Fruit fly (Drosophila melanogaster) whole organism, embryonic: ENCODE results near the gene CG33514.

Experiments
- Aef1 ChIP-seq: fragments of 200-800 bp; sonication (Bioruptor generic); IDR thresholded peaks from 3 replicates; pipeline ENCODE4 v1.3.6; 2022; ENCODE audit warnings: missing biosample characterization, missing genetic modification characterization
- Awh ChIP-seq: fragments of 200-800 bp; sonication (Bioruptor generic); IDR thresholded peaks from 2 replicates; pipeline ENCODE4, ENCODE4 v1.3.6; 2022; ENCODE audit warnings: missing biosample characterization, missing genetic modification characterization
- B-H2 ChIP-seq: fragments of 200-800 bp; sonication (Bioruptor generic); optimal IDR thresholded peaks from 2 replicates; lab custom pipeline; 2018; ENCODE audit warnings: missing biosample characterization, mild to moderate bottlenecking, missing genetic modification characterization
- Blimp-1 ChIP-seq: fragments of 200-800 bp; sonication (Bioruptor generic); optimal IDR thresholded peaks from 3 replicates; lab custom pipeline; 2018; ENCODE audit warnings: missing biosample characterization, missing genetic modification characterization, mild to moderate bottlenecking, moderate library complexity, missing genetic modification reagents
- CG13894 ChIP-seq: fragments of 200-800 bp; sonication (Bioruptor generic); optimal IDR thresholded peaks from 3 replicates; lab custom pipeline; 2018; ENCODE audit warnings: missing biosample characterization, mild to moderate bottlenecking, missing genetic modification characterization, moderate library complexity
- CG16779 ChIP-seq: fragments of 200-800 bp; sonication (Bioruptor generic); IDR thresholded peaks from 2 replicates; pipeline ENCODE4 v1.3.6; 2022; ENCODE audit warnings: missing biosample characterization, missing genetic modification characterization
- CG2120 ChIP-seq: fragments of 200-800 bp; sonication (Bioruptor generic); optimal IDR thresholded peaks from 3 replicates; lab custom pipeline; 2016; ENCODE audit warnings: missing biosample characterization, missing genetic modification characterization
- CG3281 ChIP-seq: fragments of 200-800 bp; sonication (Bioruptor generic); optimal IDR thresholded peaks from 3 replicates; lab custom pipeline; 2017; ENCODE audit warnings: missing biosample characterization, mild to moderate bottlenecking, missing genetic modification characterization
- CG34224 ChIP-seq: fragments of 200-800 bp; sonication (Bioruptor generic); IDR thresholded peaks from 3 replicates; pipeline ENCODE4 v1.3.6; 2022; ENCODE audit warnings: missing biosample characterization, missing genetic modification characterization; ENCODE audit not compliant: partially characterized antibody
- CG6854 ChIP-seq: fragments of 200-800 bp; sonication (Bioruptor generic); optimal IDR thresholded peaks from 3 replicates; lab custom pipeline; 2017; ENCODE audit warnings: missing biosample characterization, mild to moderate bottlenecking, missing genetic modification characterization
- CG8290 ChIP-seq, 3 experiments: fragments of 200-800 bp; sonication (Bioruptor generic); optimal IDR thresholded peaks; 2 replicates each; lab custom pipeline; 2016 to 2019; ENCODE audit warnings: missing biosample characterization in 3 of 3, missing genetic modification characterization in 3 of 3, mild to moderate bottlenecking in 2 of 3, moderate library complexity in 1 of 3
- Dbx ChIP-seq: fragments of 200-800 bp; sonication (Bioruptor generic); IDR thresholded peaks from 3 replicates; pipeline ENCODE4 v1.3.6; 2022; ENCODE audit warnings: missing biosample characterization, missing genetic modification characterization
- Doc2 ChIP-seq: fragments of 200-800 bp; sonication (Bioruptor generic); IDR thresholded peaks from 2 replicates; pipeline ENCODE4 v1.3.6; 2022; ENCODE audit warnings: missing biosample characterization, missing genetic modification characterization
- Dref ChIP-seq: fragments of 200-800 bp; sonication (Bioruptor generic); IDR thresholded peaks from 2 replicates; pipeline ENCODE4 v1.3.6; 2022; ENCODE audit warnings: missing biosample characterization, missing genetic modification characterization
- ERR ChIP-seq: fragments of 200-800 bp; sonication (Bioruptor generic); optimal IDR thresholded peaks from 2 replicates; lab custom pipeline; 2016; ENCODE audit warnings: missing biosample characterization, missing genetic modification characterization
- HmgZ ChIP-seq: fragments of 200-800 bp; sonication (Bioruptor generic); optimal IDR thresholded peaks from 2 replicates; lab custom pipeline; 2018; ENCODE audit warnings: missing biosample characterization, mild to moderate bottlenecking, missing genetic modification characterization
- MESR4 ChIP-seq: fragments of 200-800 bp; sonication (Bioruptor generic); optimal IDR thresholded peaks from 2 replicates; lab custom pipeline; 2018; ENCODE audit warnings: missing biosample characterization, mild to moderate bottlenecking, missing genetic modification characterization, moderate library complexity
- Nf-YC ChIP-seq: fragments of 200-800 bp; optimal IDR thresholded peaks from 3 replicates; lab custom pipeline; 2019; ENCODE audit warnings: missing biosample characterization, mild to moderate bottlenecking, missing genetic modification characterization, moderate library complexity
- Pdp1 ChIP-seq, 2 experiments: fragments of 200-800 bp; sonication (Bioruptor generic); optimal IDR thresholded peaks; 3 replicates each; lab custom pipeline; 2016; ENCODE audit warnings: missing biosample characterization in 2 of 2, missing genetic modification characterization in 2 of 2, mild to moderate bottlenecking in 1 of 2, moderate library complexity in 1 of 2
- Rfx ChIP-seq: fragments of 200-800 bp; sonication (Bioruptor generic); IDR thresholded peaks from 2 replicates; pipeline ENCODE4 v1.3.6; 2022; ENCODE audit warnings: missing biosample characterization, missing genetic modification characterization
- Sry-β ChIP-seq: fragments of 200-800 bp; sonication (Bioruptor generic); optimal IDR thresholded peaks from 2 replicates; lab custom pipeline; 2018; ENCODE audit warnings: missing biosample characterization, mild to moderate bottlenecking, missing genetic modification characterization, moderate library complexity
- abd-A ChIP-seq: fragments of 200-800 bp; sonication (Bioruptor generic); optimal IDR thresholded peaks from 3 replicates; lab custom pipeline; 2019; ENCODE audit warnings: missing biosample characterization, mild to moderate bottlenecking, missing genetic modification characterization, moderate library complexity
- ara ChIP-seq: fragments of 200-800 bp; sonication (Bioruptor generic); IDR thresholded peaks from 2 replicates; pipeline ENCODE4 v1.3.6; 2022; ENCODE audit warnings: missing biosample characterization, missing genetic modification characterization
- br ChIP-seq: fragments of >200 bp; optimal IDR thresholded peaks from 2 replicates; lab custom pipeline; 2017
- cas ChIP-seq: fragments of 200-800 bp; sonication (Bioruptor generic); IDR thresholded peaks from 2 replicates; pipeline ENCODE4 v1.3.6; 2022; ENCODE audit warnings: missing biosample characterization, missing genetic modification characterization
- dm ChIP-seq: fragments of 200-800 bp; sonication (Bioruptor generic); optimal IDR thresholded peaks from 3 replicates; lab custom pipeline; 2016; ENCODE audit warnings: missing biosample characterization, missing genetic modification characterization
- gro ChIP-seq: fragments of 200-800 bp; sonication (Bioruptor generic); optimal IDR thresholded peaks from 2 replicates; lab custom pipeline; 2016; ENCODE audit warnings: missing biosample characterization, missing genetic modification characterization
- knrl ChIP-seq: fragments of 200-800 bp; sonication (Bioruptor generic); IDR thresholded peaks from 3 replicates; pipeline ENCODE4 v1.3.6; 2022; ENCODE audit warnings: missing biosample characterization, missing genetic modification characterization; ENCODE audit not compliant: partially characterized antibody
- lmd ChIP-seq: fragments of 200-800 bp; sonication (Bioruptor generic); IDR thresholded peaks from 2 replicates; pipeline ENCODE4 v1.3.6; 2022; ENCODE audit warnings: missing biosample characterization, missing genetic modification characterization
- lov ChIP-seq, 2 experiments: fragments of 200-800 bp in 1 of 2; fragments of >200 bp in 1 of 2; sonication (Bioruptor generic) in 1 of 2; IDR thresholded peaks in 1 of 2; optimal IDR thresholded peaks in 1 of 2; 2 replicates in 1 of 2; 3 replicates in 1 of 2; pipeline versions ENCODE4 v1.3.6 to Lab custom; 2017 to 2022; ENCODE audit warnings: missing biosample characterization in 1 of 2, missing genetic modification characterization in 1 of 2
- nerfin-1 ChIP-seq: fragments of 200-800 bp; sonication (Bioruptor generic); optimal IDR thresholded peaks from 3 replicates; lab custom pipeline; 2019; ENCODE audit warnings: missing biosample characterization, mild to moderate bottlenecking, missing genetic modification characterization, moderate library complexity
- onecut ChIP-seq: fragments of 200-800 bp; sonication (Bioruptor generic); IDR thresholded peaks from 2 replicates; pipeline ENCODE4 v1.3.6; 2022; ENCODE audit warnings: missing biosample characterization, missing genetic modification characterization
- pum ChIP-seq: fragments of 200-800 bp; sonication (Bioruptor generic); optimal IDR thresholded peaks from 2 replicates; lab custom pipeline; 2016; ENCODE audit warnings: missing biosample characterization, missing genetic modification characterization
- pzg ChIP-seq: fragments of 200-800 bp; sonication (Bioruptor generic); optimal IDR thresholded peaks from 3 replicates; lab custom pipeline; 2018; ENCODE audit warnings: missing biosample characterization, mild to moderate bottlenecking, missing genetic modification characterization, moderate library complexity
- sisA ChIP-seq: fragments of 200-800 bp; sonication (Bioruptor generic); IDR thresholded peaks from 2 replicates; pipeline ENCODE4 v1.3.6; 2022; ENCODE audit warnings: missing biosample characterization, missing genetic modification characterization
- sna ChIP-seq: fragments of 200-800 bp; sonication (Bioruptor generic); IDR thresholded peaks from 2 replicates; pipeline ENCODE4 v1.3.6; 2022; ENCODE audit warnings: missing biosample characterization, missing genetic modification characterization; ENCODE audit not compliant: partially characterized antibody
- tll ChIP-seq, 2 experiments: fragments of 200-800 bp in 1 of 2; fragments of >200 bp in 1 of 2; sonication (Bioruptor generic) in 1 of 2; optimal IDR thresholded peaks; 2 replicates each; lab custom pipeline; 2017 to 2019; ENCODE audit warnings: missing biosample characterization in 2 of 2, missing genetic modification characterization in 2 of 2, mild to moderate bottlenecking in 1 of 2, moderate library complexity in 1 of 2
- twi ChIP-seq: fragments of 200-800 bp; optimal IDR thresholded peaks from 2 replicates; lab custom pipeline; 2019; ENCODE audit warnings: missing biosample characterization, mild to moderate bottlenecking, missing genetic modification characterization, moderate library complexity
- vnd ChIP-seq: fragments of 200-800 bp; sonication (Bioruptor generic); IDR thresholded peaks from 3 replicates; pipeline ENCODE4 v1.3.6; 2022; ENCODE audit warnings: missing biosample characterization, missing genetic modification characterization; ENCODE audit not compliant: partially characterized antibody
- zen ChIP-seq: fragments of 200-800 bp; sonication (Bioruptor generic); optimal IDR thresholded peaks from 3 replicates; lab custom pipeline; 2018; ENCODE audit warnings: missing biosample characterization, mild to moderate bottlenecking, missing genetic modification characterization, moderate library complexity
- zen2 ChIP-seq: fragments of 200-800 bp; sonication (Bioruptor generic); IDR thresholded peaks from 3 replicates; pipeline ENCODE4 v1.3.6; 2022; ENCODE audit warnings: missing biosample characterization, missing genetic modification characterization; ENCODE audit not compliant: partially characterized antibody

Gene CG33514

DNA sequence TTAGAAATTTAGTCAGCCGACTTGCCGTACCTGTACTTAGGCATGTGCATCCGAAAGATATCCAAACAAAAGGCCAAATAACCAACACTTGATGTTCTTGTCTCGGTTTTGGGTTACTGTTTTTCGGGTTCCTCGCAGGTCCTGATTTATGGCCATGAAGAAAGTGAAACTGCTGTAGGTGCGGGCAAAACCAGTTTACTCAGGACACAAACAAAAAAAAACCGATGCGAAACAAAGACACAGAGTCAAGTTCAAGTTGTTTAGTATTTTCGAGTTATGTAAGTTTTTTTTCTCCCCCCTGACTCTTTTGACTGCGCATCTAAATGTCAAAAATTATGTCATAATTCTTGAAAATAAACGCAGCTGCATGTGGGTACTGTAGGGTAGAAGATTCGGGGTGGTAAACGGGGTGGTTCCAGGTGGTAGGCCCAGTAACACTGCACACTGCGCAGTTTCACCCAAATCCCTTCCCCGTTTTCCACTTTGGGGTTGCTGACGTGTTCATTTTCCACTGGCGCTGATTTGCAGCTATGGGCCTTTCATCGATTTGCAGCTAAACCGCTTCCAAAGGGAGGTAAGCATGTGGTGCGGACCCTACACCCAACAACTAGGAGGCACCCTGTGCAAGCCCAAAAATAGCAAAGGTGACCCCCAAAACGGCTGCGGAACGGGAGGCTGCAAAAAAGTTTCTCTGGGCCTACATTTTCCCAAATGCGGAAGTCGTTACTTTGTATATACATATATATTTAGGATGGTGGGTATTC is 44.1 kb downstream of the CG33514 start (continued):
- no peak for TF ChIP-seq CG3281 (GFP tag; lab: Kevin White, UChicago)
- no peak for TF ChIP-seq CG2120 (GFP tag; lab: Kevin White, UChicago)
- no peak for TF ChIP-seq br (lab: Kevin White, UChicago)
- TF ChIP-seq lov (optimal IDR thresholded peaks at IDR 0.05; lab: Kevin White, UChicago): no peak
- no peak for TF ChIP-seq lov (GFP tag; IDR thresholded peaks at IDR 0.05; lab: Robert Waterston, UW)
- TF ChIP-seq Rfx (GFP tag; lab: Robert Waterston, UW): 0 out of 2 replicates have a peak, but pooled peaks have one; percentile 12
- no peak for TF ChIP-seq CG8290 (GFP tag; optimal IDR thresholded peaks at IDR 0.05; lab: Kevin White, UChicago)
- peak in 1 of 2 experiments; percentile 1 for TF ChIP-seq CG8290 (tag; optimal IDR thresholded peaks at IDR 0.05; lab: Kevin White, UChicago)
- TF ChIP-seq Dref (GFP tag; lab: Robert Waterston, UW): no peak
- no peak for TF ChIP-seq HmgZ (tag; lab: Kevin White, UChicago)
- no peak for TF ChIP-seq sna (GFP tag; lab: Robert Waterston, UW)
- TF ChIP-seq twi (tag; lab: Kevin White, UChicago): no peak
- TF ChIP-seq lmd (GFP tag; lab: Robert Waterston, UW): no peak
- TF ChIP-seq B-H2 (GFP tag; lab: Kevin White, UChicago): no peak
- peak; percentile 17; the same call in 1 of the 2 replicates for TF ChIP-seq ara
- TF ChIP-seq MESR4: no peak
- no peak for TF ChIP-seq dm (GFP tag; lab: Kevin White, UChicago)
- no peak for TF ChIP-seq Doc2 (GFP tag; lab: Robert Waterston, UW)
- TF ChIP-seq pum: no peak
- TF ChIP-seq sisA: no peak
- peak; percentile 61 for TF ChIP-seq abd-A
- no peak for TF ChIP-seq Aef1 (GFP tag; lab: Robert Waterston, UW)
- peak; percentile 58 for TF ChIP-seq CG13894 (tag; lab: Kevin White, UChicago)
- 0 out of 3 replicates have a peak, but pooled peaks have one; percentile 36 for TF ChIP-seq CG34224 (GFP tag; lab: Robert Waterston, UW)
- TF ChIP-seq knrl: no peak
- peak; percentile 26; the same call in 1 of the 3 replicates for TF ChIP-seq Dbx
- 0 out of 2 replicates have a peak, but pooled peaks have one; percentile 13 for TF ChIP-seq CG16779
- TF ChIP-seq pzg (GFP tag; lab: Kevin White, UChicago): no peak
- no peak for TF ChIP-seq cas
- no peak for TF ChIP-seq zen2 (GFP tag; lab: Robert Waterston, UW)
- TF ChIP-seq ERR (GFP tag; lab: Kevin White, UChicago): peak; percentile 73
- TF ChIP-seq Sry-β: no peak
- TF ChIP-seq CG6854 (GFP tag; lab: Kevin White, UChicago): no peak
- TF ChIP-seq onecut (GFP tag; lab: Robert Waterston, UW): peak; percentile 66
- peak in 1 of 2 experiments; percentile 96 for TF ChIP-seq tll (GFP tag; optimal IDR thresholded peaks at IDR 0.05; lab: Kevin White, UChicago)
- peak; percentile 66 for TF ChIP-seq zen (tag; lab: Kevin White, UChicago)
- no peak for TF ChIP-seq gro (GFP tag; lab: Kevin White, UChicago)
- peak; percentile 88 for TF ChIP-seq Nf-YC (tag; lab: Kevin White, UChicago)
- peak in 1 of 2 experiments; percentile 74 for TF ChIP-seq Pdp1 (GFP tag; optimal IDR thresholded peaks at IDR 0.05; lab: Kevin White, UChicago)
- TF ChIP-seq Blimp-1: no peak
- TF ChIP-seq vnd (GFP tag; lab: Robert Waterston, UW): no peak
- no peak for TF ChIP-seq Awh (GFP tag; lab: Robert Waterston, UW)
- no peak for TF ChIP-seq nerfin-1 (tag; lab: Kevin White, UChicago)
